Worm (Caenorhabditis elegans): ENCODE data around the gene ccf-1.

Gene ccf-1

ce11 chrIII:11921658-11922098, 1.6 kb upstream of the ccf-1 start, which contains the start of gene Y56A3A.22 (continued):
- no peak for TF ChIP-seq F10B5.3 (tag; optimal IDR thresholded peaks at IDR 0.05)
- no peak for TF ChIP-seq zip-11 (GFP tag; IDR thresholded peaks at IDR 0.05)
- no peak for TF ChIP-seq tag-97 (GFP tag; IDR thresholded peaks at IDR 0.05)
- TF ChIP-seq nhr-42 (GFP tag; IDR thresholded peaks at IDR 0.05), result peak; percentile 59
- no peak for TF ChIP-seq snpc-4 (tag; optimal IDR thresholded peaks at IDR 0.05)
- TF ChIP-seq hif-1 (tag; optimal IDR thresholded peaks at IDR 0.05), result no peak
- peak in 1 of 2 experiments; percentile 3 for TF ChIP-seq lsy-2 (tag; optimal IDR thresholded peaks at IDR 0.05)
- no peak for TF ChIP-seq zfp-2 (tag; optimal IDR thresholded peaks at IDR 0.05)
- no peak for TF ChIP-seq R02D3.7 (tag; optimal IDR thresholded peaks at IDR 0.05)
- peak; percentile 85 for TF ChIP-seq T26A8.4 (GFP tag; IDR thresholded peaks at IDR 0.05)
- 0 out of 2 replicates have a peak, but pooled peaks have one; percentile 37 for TF ChIP-seq ctbp-1 (GFP tag; IDR thresholded peaks at IDR 0.05)
- peak; percentile 30 for TF ChIP-seq spr-1 (tag; optimal IDR thresholded peaks at IDR 0.05)
- no peak for TF ChIP-seq unc-130 (GFP tag; optimal IDR thresholded peaks at IDR 0.05)
- no peak for TF ChIP-seq sdz-12 (GFP tag; optimal IDR thresholded peaks at IDR 0.05)
- no peak for TF ChIP-seq F49E8.2 (tag; optimal IDR thresholded peaks at IDR 0.05; ENCODE audit: borderline replicate concordance)
- peak; percentile 67 for TF ChIP-seq spr-3 (GFP tag; optimal IDR thresholded peaks at IDR 0.05)
- peak; percentile 39; the same call in 1 of the 2 replicates for TF ChIP-seq vab-7 (GFP tag; IDR thresholded peaks at IDR 0.05)
- TF ChIP-seq nhr-28 (tag; optimal IDR thresholded peaks at IDR 0.05), result no peak
- TF ChIP-seq lin-1 (GFP tag; IDR thresholded peaks at IDR 0.05), result no peak
- TF ChIP-seq nhr-11 (tag; optimal IDR thresholded peaks at IDR 0.05), result no peak
- TF ChIP-seq nhr-76 (tag; optimal IDR thresholded peaks at IDR 0.05), result no peak
- peak; percentile 43; the same call in 1 of the 2 replicates for TF ChIP-seq tra-1 (GFP tag; IDR thresholded peaks at IDR 0.05)
- no peak for TF ChIP-seq zip-2 (tag; optimal IDR thresholded peaks at IDR 0.05)
- no peak for TF ChIP-seq lin-29 (GFP tag; IDR thresholded peaks at IDR 0.05)
- TF ChIP-seq gei-8 (GFP tag; optimal IDR thresholded peaks at IDR 0.05), result peak; percentile 78
- no peak for TF ChIP-seq ztf-11 (tag; optimal IDR thresholded peaks at IDR 0.05)
- TF ChIP-seq lin-13 (GFP tag; optimal IDR thresholded peaks at IDR 0.05), result no peak
- no peak; the same call in 1 of the 2 replicates for TF ChIP-seq zfp-3 (GFP tag; conservative IDR thresholded peaks at IDR 0.05)
- no peak for TF ChIP-seq T20F7.1 (GFP tag; optimal IDR thresholded peaks at IDR 0.05)
- peak; percentile 43 for TF ChIP-seq dve-1 (tag; optimal IDR thresholded peaks at IDR 0.05; ENCODE audit: insufficient read depth)
- no peak for TF ChIP-seq fkh-10 (GFP tag; optimal IDR thresholded peaks at IDR 0.05)
- TF ChIP-seq aha-1 (tag), result peak; percentile 96
- TF ChIP-seq nhr-48 (tag; optimal IDR thresholded peaks at IDR 0.05), result peak; percentile 14
- peak; percentile 27; the same call in 1 of the 2 replicates for TF ChIP-seq hmg-1.1 (GFP tag; IDR thresholded peaks at IDR 0.05)
- peak; percentile 44 for TF ChIP-seq rbr-2 (tag; optimal IDR thresholded peaks at IDR 0.05)
- TF ChIP-seq egl-27 (tag; optimal IDR thresholded peaks at IDR 0.05), result no peak
- peak; percentile 92 for TF ChIP-seq ama-1 (optimal IDR thresholded peaks at IDR 0.05)
- TF ChIP-seq daf-12 (tag; optimal IDR thresholded peaks at IDR 0.05), result no peak
- no peak for TF ChIP-seq lin-39 (tag; optimal IDR thresholded peaks at IDR 0.05)
- TF ChIP-seq fos-1 (tag; optimal IDR thresholded peaks at IDR 0.05), result no peak
- TF ChIP-seq dmd-8 (GFP tag; IDR thresholded peaks at IDR 0.05), result no peak
- TF ChIP-seq lir-3 (tag; optimal IDR thresholded peaks at IDR 0.05), result no peak
- TF ChIP-seq pha-4 (GFP tag; IDR thresholded peaks at IDR 0.05), result peak; percentile 58; the same call in 1 of the 2 replicates
- no peak for TF ChIP-seq pha-4 (tag; optimal IDR thresholded peaks at IDR 0.05)
- TF ChIP-seq daf-16 (GFP tag; optimal IDR thresholded peaks at IDR 0.05), result peak in 1 of 2 experiments; percentile 69
- TF ChIP-seq daf-16 (tag; optimal IDR thresholded peaks at IDR 0.05), result peak; percentile 27
- TF ChIP-seq ceh-62 (tag; optimal IDR thresholded peaks at IDR 0.05), result no peak
- TF ChIP-seq php-3 (GFP tag; IDR thresholded peaks at IDR 0.05), result no peak
- TF ChIP-seq hlh-11 (tag; optimal IDR thresholded peaks at IDR 0.05), result peak; percentile 42
- TF ChIP-seq ceh-44 (GFP tag; IDR thresholded peaks at IDR 0.05), result no peak
- TF ChIP-seq set-16 (GFP tag; IDR thresholded peaks at IDR 0.05), result peak; percentile 22; the same call in 1 of the 2 replicates
- no peak for TF ChIP-seq ceh-32 (tag; optimal IDR thresholded peaks at IDR 0.05; ENCODE audit: poor library complexity)
- TF ChIP-seq lin-38 (GFP tag; IDR thresholded peaks at IDR 0.05), result peak; percentile 55

Measured in whole organism, L4 larva.